Worm (Caenorhabditis elegans): Measurements from ENCODE around the gene F25B3.5.

The F25B3.5 gene

DNA sequence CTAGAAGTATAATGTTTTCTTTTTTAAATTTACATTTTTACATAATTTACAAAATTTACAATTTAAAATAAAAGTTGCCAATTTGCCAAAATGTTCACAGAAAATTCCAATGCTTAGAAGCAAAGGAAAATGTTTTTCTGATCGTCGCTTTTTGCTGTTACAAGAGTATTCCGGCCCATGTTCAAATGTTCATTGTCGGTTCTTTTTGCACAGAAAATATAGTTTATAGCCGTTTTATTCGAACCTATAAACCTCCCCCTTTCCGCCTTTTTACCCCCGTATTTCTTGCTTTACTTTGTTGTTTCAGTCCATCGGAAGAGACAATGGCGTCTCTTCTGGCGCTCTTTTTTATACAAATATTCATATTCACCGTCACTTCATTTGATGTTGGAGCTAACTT lies 35.5 kb downstream of the F25B3.5 start, which contains the start of gene tag-329:
Gene tag-329 (plus strand): TSS at position 301 of the 400 bp plus-strand sequence.
- TF ChIP-seq pat-9 (tag; optimal IDR thresholded peaks at IDR 0.05) (no peak), ceh-48 (tag; optimal IDR thresholded peaks at IDR 0.05) (no peak), pqm-1 (tag; optimal IDR thresholded peaks at IDR 0.05) (no peak), ceh-22 (tag; optimal IDR thresholded peaks at IDR 0.05) (no peak), fax-1 (tag; optimal IDR thresholded peaks at IDR 0.05) (no peak), ceh-34 (tag; optimal IDR thresholded peaks at IDR 0.05) (no peak), hlh-13 (GFP tag; optimal IDR thresholded peaks at IDR 0.05) (no peak), ceh-2 (tag; optimal IDR thresholded peaks at IDR 0.05) (no peak), tbx-7 (tag; optimal IDR thresholded peaks at IDR 0.05) (no peak), ama-1 (optimal IDR thresholded peaks at IDR 0.05) (no peak), F13H6.1 (tag; optimal IDR thresholded peaks at IDR 0.05) (no peak)

DNA sequence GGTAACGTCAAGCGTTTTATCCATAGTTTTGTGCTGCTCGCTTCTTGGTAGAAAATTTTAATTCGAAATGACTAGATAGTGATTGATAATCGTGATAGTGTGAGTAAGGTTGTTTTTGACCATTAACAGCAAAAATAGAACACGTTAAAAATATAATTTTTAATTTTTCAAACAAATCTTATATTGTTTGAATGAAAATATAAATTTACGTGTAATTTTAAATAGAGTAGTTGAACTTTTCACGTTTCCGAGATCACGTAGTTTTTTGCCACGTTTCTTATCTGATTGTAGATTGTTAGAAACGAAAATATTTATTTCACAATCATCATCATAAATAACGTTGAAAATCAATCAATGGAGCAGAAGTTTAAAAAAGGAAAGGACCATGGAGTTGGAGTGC lies 38.6 kb downstream of the F25B3.5 start, which contains the start of the genes C50F4.10 and pfk-1.2:
Gene C50F4.10 (minus strand): TSS at position 101 of the 400 bp plus-strand sequence.
Gene pfk-1.2 (plus strand): TSS at position 325 of the 400 bp plus-strand sequence.
- TF ChIP-seq ceh-34 (tag; optimal IDR thresholded peaks at IDR 0.05) (no peak), ceh-48 (tag; optimal IDR thresholded peaks at IDR 0.05) (no peak), fkh-10 (GFP tag; optimal IDR thresholded peaks at IDR 0.05) (no peak), ceh-14 (tag; optimal IDR thresholded peaks at IDR 0.05) (no peak), ceh-18 (tag; optimal IDR thresholded peaks at IDR 0.05) (no peak), lim-6 (tag; optimal IDR thresholded peaks at IDR 0.05) (no peak), unc-86 (tag; optimal IDR thresholded peaks at IDR 0.05) (no peak), nhr-232 (tag; optimal IDR thresholded peaks at IDR 0.05) (no peak)

DNA sequence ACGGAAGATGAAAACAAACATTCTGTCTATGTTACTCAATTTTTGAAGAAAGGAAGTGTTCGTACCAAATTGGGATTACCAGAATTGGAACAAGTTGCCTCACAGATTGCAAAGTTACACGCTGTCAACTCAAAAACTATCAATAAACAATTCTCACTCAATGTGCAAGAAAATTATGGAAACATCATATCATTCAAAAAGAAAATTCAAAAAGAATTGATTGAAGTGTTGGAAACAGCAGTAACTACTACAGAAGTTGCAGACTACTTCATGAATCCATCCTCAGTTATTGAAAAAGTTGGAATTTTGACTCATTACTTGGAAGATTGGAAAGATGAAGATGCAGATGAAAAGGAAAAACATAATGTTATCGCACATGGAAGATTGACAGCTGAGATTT lies 42.1 kb downstream of the F25B3.5 start:
- TF ChIP-seq dve-1 (tag; optimal IDR thresholded peaks at IDR 0.05) (no peak), gmeb-2 (tag; optimal IDR thresholded peaks at IDR 0.05) (no peak), lin-11 (tag; optimal IDR thresholded peaks at IDR 0.05) (no peak), fkh-6 (tag; optimal IDR thresholded peaks at IDR 0.05) (no peak), zip-5 (tag; optimal IDR thresholded peaks at IDR 0.05) (no peak), tbx-7 (tag; optimal IDR thresholded peaks at IDR 0.05) (no peak), unc-86 (tag; optimal IDR thresholded peaks at IDR 0.05) (no peak), odd-2 (tag; optimal IDR thresholded peaks at IDR 0.05) (no peak), hlh-13 (GFP tag; optimal IDR thresholded peaks at IDR 0.05) (no peak), dmd-4 (tag; optimal IDR thresholded peaks at IDR 0.05; ENCODE audit: borderline replicate concordance) (no peak), unc-42 (tag; optimal IDR thresholded peaks at IDR 0.05) (no peak), ceh-14 (tag; optimal IDR thresholded peaks at IDR 0.05) (no peak), fkh-10 (GFP tag; optimal IDR thresholded peaks at IDR 0.05) (no peak), elt-2 (tag; optimal IDR thresholded peaks at IDR 0.05) (no peak)

DNA sequence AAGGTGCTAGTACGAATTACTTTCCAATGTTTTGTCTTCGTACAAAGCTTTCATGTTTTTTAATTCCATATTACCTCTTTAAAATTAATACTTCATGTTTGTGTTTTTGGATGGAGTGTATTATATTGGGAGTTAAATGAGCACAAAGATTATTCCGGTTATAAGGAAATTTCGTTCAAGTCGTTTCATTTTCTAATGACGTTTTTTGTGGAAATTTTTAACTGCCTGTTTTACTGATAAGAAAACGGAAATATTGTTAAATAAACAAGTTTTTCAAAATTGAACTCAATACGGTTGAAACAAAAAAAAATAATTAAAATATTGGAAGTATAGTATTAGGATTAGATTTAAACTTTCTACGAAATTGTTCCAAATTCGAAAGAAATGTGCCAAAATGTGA lies 42.8 kb downstream of the F25B3.5 start:
- TF ChIP-seq elt-4 (tag; optimal IDR thresholded peaks at IDR 0.05) (no peak), ceh-45 (GFP tag; IDR thresholded peaks at IDR 0.05) (no peak), sdc-2 (tag; optimal IDR thresholded peaks at IDR 0.05) (no peak), pros-1 (tag; optimal IDR thresholded peaks at IDR 0.05) (no peak), pqm-1 (tag; optimal IDR thresholded peaks at IDR 0.05) (no peak), pha-4 (tag; optimal IDR thresholded peaks at IDR 0.05) (no peak)

DNA sequence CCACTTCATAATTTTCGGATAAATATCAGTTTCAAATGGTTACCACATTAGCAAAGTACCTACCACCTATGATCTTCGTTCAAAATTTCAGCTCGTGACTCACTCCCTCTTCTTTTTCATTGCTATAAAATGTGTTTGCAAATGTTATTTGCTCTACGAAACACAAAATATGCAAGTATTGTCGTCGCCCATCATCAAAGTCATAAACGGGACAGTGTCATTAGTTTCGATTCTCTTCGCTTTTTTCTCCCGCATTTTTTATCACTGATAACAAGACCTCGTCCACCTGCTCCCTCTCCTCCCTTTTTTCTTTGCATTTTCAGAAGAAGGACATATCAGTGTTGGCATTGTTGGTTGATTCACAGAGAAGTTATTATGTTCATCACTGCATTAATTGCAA lies 43.6 kb downstream of the F25B3.5 start, which contains the start of gene C50F4.1:
Gene C50F4.1 (plus strand): TSS at position 324 of the 400 bp plus-strand sequence.
- TF ChIP-seq ceh-48 (tag; optimal IDR thresholded peaks at IDR 0.05): no peak
- TF ChIP-seq pros-1 (tag; optimal IDR thresholded peaks at IDR 0.05): no peak
- no peak for TF ChIP-seq ceh-6 (GFP tag; optimal IDR thresholded peaks at IDR 0.05)
- TF ChIP-seq Y22D7AL.16 (tag; optimal IDR thresholded peaks at IDR 0.05): no peak
- no peak for TF ChIP-seq ceh-2 (tag; optimal IDR thresholded peaks at IDR 0.05)
- TF ChIP-seq ztf-16 (tag; optimal IDR thresholded peaks at IDR 0.05): no peak
- TF ChIP-seq mec-3 (tag; optimal IDR thresholded peaks at IDR 0.05; ENCODE audit: borderline replicate concordance): no peak
- TF ChIP-seq madf-2 (tag; optimal IDR thresholded peaks at IDR 0.05): no peak
- no peak for TF ChIP-seq nhr-232 (tag; optimal IDR thresholded peaks at IDR 0.05)
